Worm (Caenorhabditis elegans) whole organism, L4 larva: ENCODE data around the gene mmaa-1.
A peak's percentile ranks its signal among the peaks of the same experiment; 100 is the strongest.

Source experiments
- F10B5.3 ChIP-seq: sonication (generic microtip); optimal IDR thresholded peaks from 2 replicates; lab custom pipeline; 2016; ENCODE audit warnings: mild to moderate bottlenecking, missing genetic modification characterization, missing compliant biosample characterization
- F26F4.8 ChIP-seq: fragments of 200-800 bp; sonication (Bioruptor generic); conservative IDR thresholded peaks from 2 replicates; pipeline ENCODE4 v1.3.6; 2022; ENCODE audit warnings: missing genetic modification characterization, missing compliant biosample characterization
- F37D6.2 ChIP-seq: sonication (generic microtip); optimal IDR thresholded peaks from 2 replicates; lab custom pipeline; 2016; ENCODE audit warnings: mild to moderate bottlenecking, missing genetic modification characterization, missing compliant biosample characterization
- R02D3.7 ChIP-seq: fragments of 150-350 bp; sonication (generic microtip); optimal IDR thresholded peaks from 3 replicates; lab custom pipeline; 2014; ENCODE audit warnings: missing biosample characterization, missing genetic modification characterization
- T20F7.1 ChIP-seq: fragments of 200-800 bp; sonication (Bioruptor generic); optimal IDR thresholded peaks from 2 replicates; lab custom pipeline; 2018; ENCODE audit warnings: mild to moderate bottlenecking, missing genetic modification characterization, missing compliant biosample characterization
- T26A8.4 ChIP-seq: fragments of 200-800 bp; sonication (Bioruptor generic); IDR thresholded peaks from 2 replicates; pipeline ENCODE4 v1.3.6; 2022; ENCODE audit warnings: missing genetic modification characterization, missing compliant biosample characterization
- Y5F2A.4 ChIP-seq: fragments of 200-800 bp; sonication (Bioruptor generic); optimal IDR thresholded peaks from 2 replicates; lab custom pipeline; 2018; ENCODE audit warnings: mild to moderate bottlenecking, missing genetic modification characterization, missing compliant biosample characterization
- ZK337.2 ChIP-seq: fragments of 200-800 bp; sonication (Bioruptor generic); IDR thresholded peaks from 2 replicates; pipeline ENCODE4 v1.3.6; 2022; ENCODE audit warnings: missing genetic modification reagents, missing genetic modification characterization, missing compliant biosample characterization
- aha-1 ChIP-seq: fragments of 150-350 bp; peaks from one replicate; lab custom pipeline; 2014; ENCODE audit warnings: missing biosample characterization, missing genetic modification characterization
- ama-1 ChIP-seq: fragments of 150-350 bp; optimal IDR thresholded peaks from 2 replicates; lab custom pipeline; 2014; ENCODE audit warnings: inconsistent platforms, mixed read lengths
- arid-1 ChIP-seq: fragments of 200-800 bp; sonication (Bioruptor generic); conservative IDR thresholded peaks from 2 replicates; pipeline ENCODE4 v1.3.6; 2022; ENCODE audit warnings: missing genetic modification reagents, missing genetic modification characterization, missing compliant biosample characterization
- ceh-20 ChIP-seq: fragments of 200-800 bp; sonication (Bioruptor generic); IDR thresholded peaks from 2 replicates; pipeline ENCODE4 v1.3.6; 2022; ENCODE audit warnings: missing genetic modification reagents, missing genetic modification characterization, missing compliant biosample characterization
- ceh-28 ChIP-seq: fragments of 150-350 bp; optimal IDR thresholded peaks from 2 replicates; lab custom pipeline; 2014; ENCODE audit warnings: missing biosample characterization, missing genetic modification reagents, missing genetic modification characterization
- ceh-44 ChIP-seq: fragments of 200-800 bp; sonication (Bioruptor generic); IDR thresholded peaks from 2 replicates; pipeline ENCODE4 v1.3.6; 2022; ENCODE audit warnings: missing genetic modification reagents, missing genetic modification characterization, missing compliant biosample characterization
- ces-1 ChIP-seq: fragments of 150-350 bp; sonication (generic microtip); optimal IDR thresholded peaks from 4 replicates; lab custom pipeline; 2014; ENCODE audit warnings: missing biosample characterization, missing genetic modification reagents, missing genetic modification characterization
- daf-19 ChIP-seq: fragments of 200-800 bp; sonication (Bioruptor generic); conservative IDR thresholded peaks from 2 replicates; pipeline ENCODE4 v1.3.6; 2022; ENCODE audit warnings: missing genetic modification characterization, missing compliant biosample characterization
- dmd-8 ChIP-seq: fragments of 200-800 bp; sonication (Bioruptor generic); IDR thresholded peaks from 2 replicates; pipeline ENCODE4 v1.3.6; 2022; ENCODE audit warnings: missing genetic modification characterization, missing compliant biosample characterization
- dpl-1 ChIP-seq: fragments of 150-350 bp; optimal IDR thresholded peaks from 2 replicates; lab custom pipeline; 2014; ENCODE audit warnings: missing biosample characterization, missing genetic modification reagents, missing genetic modification characterization
- duxl-1 ChIP-seq: sonication (generic microtip); optimal IDR thresholded peaks from 2 replicates; lab custom pipeline; 2016; ENCODE audit warnings: mild to moderate bottlenecking, missing genetic modification characterization, moderate library complexity, missing compliant biosample characterization; ENCODE audit not compliant: poor library complexity
- dve-1 ChIP-seq: sonication (generic microtip); optimal IDR thresholded peaks from 2 replicates; lab custom pipeline; 2017; ENCODE audit warnings: antibody characterized with exemption, mild to moderate bottlenecking, missing genetic modification characterization, missing compliant biosample characterization; ENCODE audit not compliant: insufficient read depth
- fos-1 ChIP-seq: fragments of 150-350 bp; optimal IDR thresholded peaks from 2 replicates; lab custom pipeline; 2014; ENCODE audit warnings: missing biosample characterization, missing genetic modification characterization
- hmg-1.1 ChIP-seq: fragments of 200-800 bp; sonication (Bioruptor generic); IDR thresholded peaks from 2 replicates; pipeline ENCODE4 v1.3.6; 2022; ENCODE audit warnings: missing genetic modification reagents, missing genetic modification characterization, missing compliant biosample characterization
- lin-1 ChIP-seq: fragments of 200-800 bp; sonication (Bioruptor generic); IDR thresholded peaks from 2 replicates; pipeline ENCODE4 v1.3.6; 2022; ENCODE audit warnings: missing genetic modification reagents, missing genetic modification characterization, missing compliant biosample characterization
- lin-13 ChIP-seq: fragments of 150-350 bp; optimal IDR thresholded peaks from 2 replicates; lab custom pipeline; 2014; ENCODE audit warnings: missing biosample characterization, missing genetic modification reagents, missing genetic modification characterization
- lin-38 ChIP-seq: fragments of 200-800 bp; sonication (Bioruptor generic); IDR thresholded peaks from 2 replicates; pipeline ENCODE4 v1.3.6; 2022; ENCODE audit warnings: missing genetic modification reagents, missing genetic modification characterization, missing compliant biosample characterization
- madf-9 ChIP-seq: fragments of 200-800 bp; sonication (Bioruptor generic); conservative IDR thresholded peaks from 2 replicates; pipeline ENCODE4 v1.3.6; 2022; ENCODE audit warnings: missing genetic modification reagents, missing genetic modification characterization, missing compliant biosample characterization
- mdl-1 ChIP-seq, 2 experiments: fragments of 150-350 bp in 1 of 2; sonication (generic microtip) in 1 of 2; optimal IDR thresholded peaks; 2 replicates each; lab custom pipeline; 2014 to 2017; ENCODE audit warnings: missing biosample characterization in 2 of 2, missing genetic modification characterization in 2 of 2
- mdt-29 ChIP-seq: fragments of 200-800 bp; sonication (Bioruptor generic); IDR thresholded peaks from 2 replicates; pipeline ENCODE4 v1.3.6; 2022; ENCODE audit warnings: missing genetic modification reagents, missing genetic modification characterization, missing compliant biosample characterization
- mes-2 ChIP-seq: sonication (generic microtip); optimal IDR thresholded peaks from 2 replicates; lab custom pipeline; 2016; ENCODE audit warnings: missing genotype, mild to moderate bottlenecking, missing genetic modification characterization, missing compliant biosample characterization; ENCODE audit not compliant: poor library complexity, severe bottlenecking
- mxl-2 ChIP-seq: fragments of 200-800 bp; sonication (Bioruptor generic); conservative IDR thresholded peaks from 2 replicates; pipeline ENCODE4 v1.3.6; 2022; ENCODE audit warnings: missing genetic modification reagents, missing genetic modification characterization, missing compliant biosample characterization
- nhr-111 ChIP-seq: fragments of 200-800 bp; sonication (Bioruptor generic); optimal IDR thresholded peaks from 2 replicates; lab custom pipeline; 2018; ENCODE audit warnings: mild to moderate bottlenecking, missing genetic modification characterization, missing compliant biosample characterization
- nhr-28 ChIP-seq: fragments of 150-350 bp; optimal IDR thresholded peaks from 2 replicates; lab custom pipeline; 2014; ENCODE audit warnings: missing biosample characterization, missing genetic modification characterization
- nhr-42 ChIP-seq: fragments of 200-800 bp; sonication (Bioruptor generic); IDR thresholded peaks from 2 replicates; pipeline ENCODE4 v1.3.6; 2022; ENCODE audit warnings: missing genetic modification characterization, missing compliant biosample characterization
- nhr-6 ChIP-seq: fragments of 150-350 bp; optimal IDR thresholded peaks from 2 replicates; lab custom pipeline; 2014; ENCODE audit warnings: missing biosample characterization, missing genetic modification characterization
- nhr-77 ChIP-seq: fragments of 150-350 bp; optimal IDR thresholded peaks from 2 replicates; lab custom pipeline; 2014; ENCODE audit warnings: missing biosample characterization, missing genetic modification characterization
- saeg-2 ChIP-seq: fragments of 200-800 bp; sonication (Bioruptor generic); IDR thresholded peaks from 2 replicates; pipeline ENCODE4 v1.3.6; 2022; ENCODE audit warnings: missing genetic modification reagents, missing genetic modification characterization, missing compliant biosample characterization
- set-16 ChIP-seq: fragments of 200-800 bp; sonication (Bioruptor generic); IDR thresholded peaks from 2 replicates; pipeline ENCODE4 v1.3.6; 2022; ENCODE audit warnings: missing genetic modification reagents, missing genetic modification characterization, missing compliant biosample characterization
- skn-1 ChIP-seq: fragments of 150-350 bp; optimal IDR thresholded peaks from 2 replicates; lab custom pipeline; 2014; ENCODE audit warnings: missing biosample characterization, missing genetic modification characterization
- unc-130 ChIP-seq: sonication (generic microtip); optimal IDR thresholded peaks from 2 replicates; lab custom pipeline; 2016; ENCODE audit warnings: missing genetic modification reagents, missing genetic modification characterization, missing compliant biosample characterization
- unc-39 ChIP-seq: sonication (generic microtip); optimal IDR thresholded peaks from 2 replicates; lab custom pipeline; 2017; ENCODE audit warnings: missing biosample characterization, missing genetic modification characterization
- zag-1 ChIP-seq: fragments of 150-350 bp; optimal IDR thresholded peaks from 2 replicates; lab custom pipeline; 2014; ENCODE audit warnings: missing biosample characterization, missing genetic modification characterization
- zfp-2 ChIP-seq: sonication (generic microtip); optimal IDR thresholded peaks from 2 replicates; lab custom pipeline; 2016; ENCODE audit warnings: mild to moderate bottlenecking, missing genetic modification characterization, missing compliant biosample characterization
- ztf-11 ChIP-seq: fragments of 150-350 bp; optimal IDR thresholded peaks from 2 replicates; lab custom pipeline; 2014; ENCODE audit warnings: missing biosample characterization, missing genetic modification characterization
- ztf-7 ChIP-seq: fragments of 150-350 bp; optimal IDR thresholded peaks from 2 replicates; lab custom pipeline; 2014; ENCODE audit warnings: missing biosample characterization, missing genetic modification characterization

Gene mmaa-1

DNA sequence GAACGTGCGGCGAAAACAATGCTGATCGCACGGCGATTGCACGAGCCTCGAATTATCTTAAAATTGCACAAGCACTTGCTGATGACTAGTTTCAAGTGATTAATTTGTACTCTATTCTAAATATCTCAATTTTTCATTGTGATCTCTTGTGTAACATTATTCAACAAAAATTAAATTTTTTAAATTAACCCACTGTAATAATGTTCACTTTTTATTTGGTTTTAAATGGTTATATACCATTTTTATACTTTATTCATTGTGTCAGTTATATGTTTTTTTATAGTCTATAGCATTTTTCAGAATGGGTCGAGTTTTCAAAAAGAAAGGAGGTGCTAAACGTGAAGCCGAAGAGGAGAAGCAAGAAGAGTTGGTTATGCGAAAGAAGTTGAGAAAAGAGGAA is 47.3 kb downstream of the mmaa-1 start, which contains the start of gene ZK1127.4:
TSS of gene ZK1127.4 (plus strand) at position 301 of the 400 bp plus-strand sequence.
- no peak for TF ChIP-seq arid-1
- TF ChIP-seq nhr-42 = no peak
- no peak for TF ChIP-seq ztf-11 (tag; lab: Kevin White, UChicago)
- TF ChIP-seq F10B5.3 (tag; lab: Kevin White, UChicago) = no peak
- no peak for TF ChIP-seq nhr-111 (GFP tag; lab: Kevin White, UChicago)
- no peak for TF ChIP-seq Y5F2A.4
- no peak for TF ChIP-seq mes-2 (tag; lab: Kevin White, UChicago)
- TF ChIP-seq mdl-1 (tag; optimal IDR thresholded peaks at IDR 0.05; lab: Kevin White, UChicago) = no peak
- no peak for TF ChIP-seq lin-1 (GFP tag; lab: Robert Waterston, UW)

DNA sequence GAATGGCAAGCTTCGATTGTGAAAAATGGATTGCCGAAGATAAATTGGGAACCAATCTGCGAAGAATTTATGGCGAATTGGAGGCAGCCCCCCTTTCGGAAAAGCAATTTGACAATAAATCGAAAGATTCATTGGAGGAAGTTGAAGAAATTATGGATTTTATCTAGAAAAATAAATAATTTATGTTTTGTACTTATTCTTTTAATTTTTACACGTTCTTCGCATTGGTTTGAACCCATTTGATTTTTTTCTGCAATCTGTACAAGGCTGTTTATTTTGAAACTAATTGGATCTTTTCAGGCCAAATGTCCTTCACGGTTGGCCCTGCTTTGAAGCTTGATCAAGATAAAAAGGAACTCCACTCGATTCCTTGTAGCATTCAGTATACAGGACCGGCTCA is 48.0 kb downstream of the mmaa-1 start, which contains the start of gene ZK1127.13:
TSS of gene ZK1127.13 (plus strand) at position 301 of the 400 bp plus-strand sequence.
- TF ChIP-seq F26F4.8 (GFP tag; lab: Robert Waterston, UW) = no peak
- TF ChIP-seq set-16 (GFP tag; lab: Robert Waterston, UW) = no peak
- no peak for TF ChIP-seq R02D3.7 (tag; lab: Kevin White, UChicago)
- TF ChIP-seq aha-1 (tag; lab: Kevin White, UChicago) = no peak
- TF ChIP-seq F37D6.2 (tag; lab: Kevin White, UChicago) = no peak
- TF ChIP-seq ceh-20 = no peak
- TF ChIP-seq T26A8.4 (GFP tag; lab: Robert Waterston, UW) = no peak
- no peak for TF ChIP-seq zag-1 (tag; lab: Kevin White, UChicago)
- no peak for TF ChIP-seq ces-1 (GFP tag; lab: Kevin White, UChicago)
- TF ChIP-seq duxl-1 = no peak
- TF ChIP-seq mdl-1 (tag; optimal IDR thresholded peaks at IDR 0.05; lab: Kevin White, UChicago) = no peak
- no peak for TF ChIP-seq daf-19 (GFP tag; lab: Robert Waterston, UW)
- no peak for TF ChIP-seq fos-1 (tag; lab: Kevin White, UChicago)
- TF ChIP-seq saeg-2 (GFP tag; lab: Robert Waterston, UW) = no peak
- TF ChIP-seq T20F7.1 (GFP tag; lab: Kevin White, UChicago) = no peak
- TF ChIP-seq skn-1 (tag; lab: Kevin White, UChicago) = no peak

DNA sequence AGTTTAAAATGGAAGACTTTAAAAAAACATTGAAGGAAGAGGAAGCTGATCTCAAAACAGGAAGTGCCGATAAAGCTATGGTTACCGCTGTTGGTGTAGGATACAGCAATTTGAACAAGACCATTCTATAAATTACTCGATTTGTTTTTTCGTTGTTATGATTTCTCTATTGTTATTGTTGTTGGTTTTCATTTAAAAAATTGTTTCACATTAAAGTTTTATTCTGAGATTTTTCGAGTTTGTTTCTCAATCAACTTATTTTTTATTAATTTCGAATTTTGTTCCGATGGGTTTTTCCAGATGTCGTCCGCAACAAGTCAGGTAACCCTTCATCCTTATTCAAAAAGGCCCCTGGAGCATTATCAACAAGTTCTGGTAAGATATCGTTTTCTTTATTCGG is 49.2 kb downstream of the mmaa-1 start, which contains the start of gene ZK1127.12:
TSS of gene ZK1127.12 (plus strand) at position 301 of the 400 bp plus-strand sequence.
- TF ChIP-seq R02D3.7 (tag; lab: Kevin White, UChicago) (no peak), ama-1 (lab: Kevin White, UChicago) (no peak), T20F7.1 (GFP tag; lab: Kevin White, UChicago) (no peak), lin-38 (0 out of 2 replicates have a peak, but pooled peaks have one; percentile 28)

DNA sequence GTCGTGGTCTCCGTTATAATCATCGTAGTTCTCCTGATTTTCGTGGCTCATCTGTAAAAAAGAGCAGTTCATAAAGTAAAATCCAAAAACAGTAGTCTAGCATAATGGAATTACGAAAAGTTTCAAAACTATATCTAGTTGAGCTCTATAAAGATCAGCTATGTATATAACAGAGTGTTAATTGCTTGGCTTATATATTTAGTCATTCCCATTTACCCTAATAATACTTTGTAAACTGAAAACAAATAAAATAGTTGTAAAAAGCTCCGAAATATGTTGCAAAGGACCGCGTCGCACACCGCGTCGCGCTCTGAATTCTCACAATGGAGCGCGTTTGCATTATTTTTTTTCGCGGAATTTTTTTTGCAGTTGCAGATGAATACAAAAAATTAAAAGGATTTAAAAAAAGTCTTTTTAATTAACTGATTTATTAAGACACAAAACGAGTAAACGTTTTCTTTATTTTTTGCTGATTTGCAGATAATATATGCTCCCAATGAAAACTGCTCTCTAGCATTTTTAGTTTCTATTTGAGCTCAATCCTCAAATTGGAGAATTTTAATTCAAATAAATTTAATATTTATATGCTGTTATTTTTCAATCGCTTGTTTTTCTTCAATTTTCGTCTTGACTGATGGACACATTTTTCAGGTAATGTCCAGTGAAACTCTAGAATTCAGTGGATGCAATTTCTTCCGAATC is 50.8 kb downstream of the mmaa-1 start, which contains the start of the genes tcer-1 and ZK1127.5:
TSS of gene tcer-1 (minus strand) at position 51 of the 702 bp plus-strand sequence.
TSS of gene ZK1127.5 (plus strand) at position 652 of the 702 bp plus-strand sequence.
- no peak for TF ChIP-seq lin-13 (GFP tag; lab: Kevin White, UChicago)
- peak; percentile 44 for TF ChIP-seq nhr-6 (tag; lab: Kevin White, UChicago)
- TF ChIP-seq unc-39 (tag; lab: Kevin White, UChicago) = no peak
- no peak for TF ChIP-seq fos-1 (tag; lab: Kevin White, UChicago)
- TF ChIP-seq zag-1 (tag; lab: Kevin White, UChicago) = no peak
- TF ChIP-seq hmg-1.1 (GFP tag; lab: Robert Waterston, UW) = no peak
- TF ChIP-seq set-16 (GFP tag; lab: Robert Waterston, UW) = no peak
- TF ChIP-seq madf-9 (GFP tag; lab: Robert Waterston, UW) = no peak
- no peak for TF ChIP-seq ZK337.2 (GFP tag; lab: Robert Waterston, UW)
- peak; percentile 57 for TF ChIP-seq T20F7.1 (GFP tag; lab: Kevin White, UChicago)
- TF ChIP-seq ceh-28 (tag; lab: Kevin White, UChicago) = no peak
- no peak for TF ChIP-seq Y5F2A.4
- peak; percentile 18 for TF ChIP-seq nhr-28
- TF ChIP-seq mdt-29 (GFP tag; lab: Robert Waterston, UW) = no peak
- TF ChIP-seq ceh-20 = no peak
- no peak for TF ChIP-seq ztf-7
- no peak for TF ChIP-seq nhr-77 (tag; lab: Kevin White, UChicago)
- no peak for TF ChIP-seq dmd-8
- TF ChIP-seq ceh-44 (GFP tag; lab: Robert Waterston, UW) = no peak
- peak; percentile 50 for TF ChIP-seq dve-1 (tag; lab: Kevin White, UChicago)
- TF ChIP-seq zfp-2 (tag; lab: Kevin White, UChicago) = no peak
- TF ChIP-seq mdl-1 (tag; optimal IDR thresholded peaks at IDR 0.05; lab: Kevin White, UChicago) = peak in 1 of 2 experiments; percentile 6
- peak; percentile 65 for TF ChIP-seq dpl-1 (GFP tag; lab: Kevin White, UChicago)
- no peak for TF ChIP-seq skn-1 (tag; lab: Kevin White, UChicago)
- no peak for TF ChIP-seq mxl-2 (GFP tag; lab: Robert Waterston, UW)
- TF ChIP-seq unc-130 = peak; percentile 43
